Fruit fly (Drosophila melanogaster) whole organism, embryonic: ENCODE data around the gene tst.

Experiments used
- Adf1 ChIP-seq: fragments of 200-800 bp; sonication (Bioruptor generic); IDR thresholded peaks from 2 replicates; pipeline ENCODE4 v1.3.6; 2022; ENCODE audit warnings: missing biosample characterization, missing genetic modification characterization
- BEAF-32 ChIP-seq: fragments of 200-800 bp; sonication (Bioruptor generic); optimal IDR thresholded peaks from 3 replicates; lab custom pipeline; 2017; ENCODE audit warnings: missing biosample characterization, missing genetic modification characterization, mild to moderate bottlenecking, moderate library complexity, missing genetic modification reagents
- CG12942 ChIP-seq: fragments of 200-800 bp; sonication (Bioruptor generic); optimal IDR thresholded peaks from 3 replicates; lab custom pipeline; 2016; ENCODE audit warnings: missing biosample characterization, missing genetic modification characterization
- CG13424 ChIP-seq: fragments of 200-800 bp; sonication (Bioruptor generic); optimal IDR thresholded peaks from 2 replicates; lab custom pipeline; 2019; ENCODE audit warnings: missing biosample characterization, mild to moderate bottlenecking, missing genetic modification characterization, moderate library complexity
- CG15514 ChIP-seq: fragments of 200-800 bp; sonication (Bioruptor generic); optimal IDR thresholded peaks from 3 replicates; lab custom pipeline; 2017; ENCODE audit warnings: missing biosample characterization, missing genetic modification characterization, mild to moderate bottlenecking, moderate library complexity, missing genetic modification reagents
- CG15696 ChIP-seq: fragments of 200-800 bp; sonication (Bioruptor generic); optimal IDR thresholded peaks from 2 replicates; lab custom pipeline; 2019; ENCODE audit warnings: missing biosample characterization, mild to moderate bottlenecking, missing genetic modification characterization, moderate library complexity
- CG17361 ChIP-seq: fragments of 200-800 bp; sonication (Bioruptor generic); IDR thresholded peaks from 3 replicates; pipeline ENCODE4 v1.3.6; 2022; ENCODE audit warnings: missing biosample characterization, missing genetic modification characterization
- CG4424 ChIP-seq: fragments of 200-800 bp; sonication (Bioruptor generic); optimal IDR thresholded peaks from 3 replicates; lab custom pipeline; 2016; ENCODE audit warnings: missing biosample characterization, missing genetic modification characterization
- CG4730 ChIP-seq: fragments of 200-800 bp; sonication (Bioruptor generic); IDR thresholded peaks from 2 replicates; pipeline ENCODE4 v1.3.6; 2022; ENCODE audit warnings: missing biosample characterization, missing genetic modification characterization
- CG4820 ChIP-seq: fragments of 200-800 bp; sonication (Bioruptor generic); optimal IDR thresholded peaks from 3 replicates; lab custom pipeline; 2016; ENCODE audit warnings: missing biosample characterization, missing genetic modification characterization
- CG6791 ChIP-seq: fragments of 200-800 bp; sonication (Bioruptor generic); IDR thresholded peaks from 3 replicates; pipeline ENCODE4 v1.3.6; 2022; ENCODE audit warnings: missing biosample characterization, missing genetic modification characterization; ENCODE audit not compliant: partially characterized antibody
- CG7839 ChIP-seq: fragments of 200-800 bp; sonication (Bioruptor generic); optimal IDR thresholded peaks from 3 replicates; lab custom pipeline; 2018; ENCODE audit warnings: missing biosample characterization, mild to moderate bottlenecking, missing genetic modification characterization, moderate library complexity
- CG8765 ChIP-seq: fragments of 200-800 bp; sonication (Bioruptor generic); IDR thresholded peaks from 2 replicates; pipeline ENCODE4 v1.3.6; 2022; ENCODE audit warnings: missing biosample characterization, missing genetic modification characterization
- D19A ChIP-seq: fragments of 200-800 bp; optimal IDR thresholded peaks from 3 replicates; lab custom pipeline; 2019; ENCODE audit warnings: missing biosample characterization, mild to moderate bottlenecking, missing genetic modification characterization, moderate library complexity
- Dbx ChIP-seq: fragments of 200-800 bp; sonication (Bioruptor generic); IDR thresholded peaks from 3 replicates; pipeline ENCODE4 v1.3.6; 2022; ENCODE audit warnings: missing biosample characterization, missing genetic modification characterization
- Dfd ChIP-seq, 2 experiments: fragments of >200 bp; optimal IDR thresholded peaks; 2 replicates each; lab custom pipeline; 2017; ENCODE audit warnings: missing biosample characterization in 2 of 2, missing genetic modification characterization in 2 of 2
- E2f2 ChIP-seq: fragments of 200-800 bp; sonication (Bioruptor generic); IDR thresholded peaks from 2 replicates; pipeline ENCODE4 v1.3.6; 2022; ENCODE audit warnings: missing biosample characterization, missing genetic modification characterization
- Fer1 ChIP-seq: fragments of 200-800 bp; sonication (Bioruptor generic); optimal IDR thresholded peaks from 2 replicates; lab custom pipeline; 2017; ENCODE audit warnings: missing biosample characterization, mild to moderate bottlenecking, missing genetic modification characterization
- H15 ChIP-seq: fragments of 200-800 bp; sonication (Bioruptor generic); IDR thresholded peaks from 3 replicates; pipeline ENCODE4 v1.3.6; 2022; ENCODE audit warnings: missing biosample characterization, missing genetic modification characterization
- Hr51 ChIP-seq, 2 experiments: fragments of 200-800 bp; sonication (Bioruptor generic); optimal IDR thresholded peaks; 2 replicates in 1 of 2; 3 replicates in 1 of 2; lab custom pipeline; 2016 to 2018; ENCODE audit warnings: missing biosample characterization in 2 of 2, missing genetic modification characterization in 2 of 2, mild to moderate bottlenecking in 1 of 2, moderate library complexity in 1 of 2
- MTF-1 ChIP-seq: fragments of 200-800 bp; sonication (Bioruptor generic); optimal IDR thresholded peaks from 2 replicates; lab custom pipeline; 2018; ENCODE audit warnings: missing biosample characterization, mild to moderate bottlenecking, missing genetic modification characterization, borderline replicate concordance
- Myb ChIP-seq: fragments of 200-800 bp; sonication (Bioruptor generic); optimal IDR thresholded peaks from 2 replicates; lab custom pipeline; 2016; ENCODE audit warnings: missing biosample characterization, missing genetic modification characterization
- NC2α ChIP-seq: fragments of 200-800 bp; sonication (Bioruptor generic); optimal IDR thresholded peaks from 2 replicates; lab custom pipeline; 2016; ENCODE audit warnings: missing biosample characterization, missing genetic modification characterization
- NC2β ChIP-seq: fragments of 200-800 bp; sonication (Bioruptor generic); optimal IDR thresholded peaks from 2 replicates; lab custom pipeline; 2016; ENCODE audit warnings: missing biosample characterization, missing genetic modification characterization
- Nf-YC ChIP-seq: fragments of 200-800 bp; optimal IDR thresholded peaks from 3 replicates; lab custom pipeline; 2019; ENCODE audit warnings: missing biosample characterization, mild to moderate bottlenecking, missing genetic modification characterization, moderate library complexity
- Oli ChIP-seq: fragments of 200-800 bp; sonication (Bioruptor generic); optimal IDR thresholded peaks from 2 replicates; lab custom pipeline; 2018; ENCODE audit warnings: missing biosample characterization, mild to moderate bottlenecking, missing genetic modification characterization, moderate library complexity
- Sry-δ ChIP-seq: fragments of 200-800 bp; sonication (Bioruptor generic); optimal IDR thresholded peaks from 2 replicates; lab custom pipeline; 2016; ENCODE audit warnings: missing biosample characterization, missing genetic modification characterization
- Usf ChIP-seq: fragments of 200-800 bp; sonication (Bioruptor generic); optimal IDR thresholded peaks from 2 replicates; lab custom pipeline; 2017; ENCODE audit warnings: missing genotype, missing biosample characterization, missing genetic modification characterization
- bigmax ChIP-seq: fragments of 200-800 bp; sonication (Bioruptor generic); optimal IDR thresholded peaks from 2 replicates; lab custom pipeline; 2018; ENCODE audit warnings: missing biosample characterization, mild to moderate bottlenecking, missing genetic modification characterization
- bsh ChIP-seq, 2 experiments: fragments of 200-800 bp; sonication (Bioruptor generic); optimal IDR thresholded peaks; 2 replicates each; lab custom pipeline; 2017 to 2018; ENCODE audit warnings: mild to moderate bottlenecking in 2 of 2, missing biosample characterization in 2 of 2, missing genetic modification characterization in 2 of 2, moderate library complexity in 1 of 2
- croc ChIP-seq: fragments of 200-800 bp; sonication (Bioruptor generic); conservative IDR thresholded peaks from 3 replicates; pipeline ENCODE4 v1.3.6; 2022; ENCODE audit warnings: missing biosample characterization, missing genetic modification characterization
- da ChIP-seq: fragments of 200-800 bp; sonication (Bioruptor generic); optimal IDR thresholded peaks from 2 replicates; lab custom pipeline; 2016; ENCODE audit warnings: missing biosample characterization, missing genetic modification characterization
- danr ChIP-seq: fragments of 200-800 bp; sonication (Bioruptor generic); IDR thresholded peaks from 2 replicates; pipeline ENCODE4 v1.3.6; 2022; ENCODE audit warnings: missing biosample characterization, missing genetic modification characterization
- gcm ChIP-seq: fragments of 200-800 bp; sonication (Bioruptor generic); optimal IDR thresholded peaks from 2 replicates; lab custom pipeline; 2019; ENCODE audit warnings: missing biosample characterization, mild to moderate bottlenecking, missing genetic modification characterization, moderate library complexity
- gro ChIP-seq: fragments of 200-800 bp; sonication (Bioruptor generic); optimal IDR thresholded peaks from 2 replicates; lab custom pipeline; 2016; ENCODE audit warnings: missing biosample characterization, missing genetic modification characterization
- hbn ChIP-seq: fragments of 200-800 bp; sonication (Bioruptor generic); IDR thresholded peaks from 2 replicates; pipeline ENCODE4 v1.3.6; 2022; ENCODE audit warnings: missing biosample characterization, missing genetic modification characterization; ENCODE audit not compliant: partially characterized antibody
- insv ChIP-seq, 2 experiments: fragments of 200-800 bp; sonication (Bioruptor generic); optimal IDR thresholded peaks; 3 replicates each; lab custom pipeline; 2016 to 2018; ENCODE audit warnings: missing biosample characterization in 2 of 2, missing genetic modification characterization in 2 of 2
- jing ChIP-seq: fragments of 200-800 bp; sonication (Bioruptor generic); optimal IDR thresholded peaks from 2 replicates; lab custom pipeline; 2018; ENCODE audit warnings: missing biosample characterization, mild to moderate bottlenecking, missing genetic modification characterization
- jumu ChIP-seq: fragments of 200-800 bp; sonication (Bioruptor generic); optimal IDR thresholded peaks from 3 replicates; lab custom pipeline; 2016; ENCODE audit warnings: missing biosample characterization, missing genetic modification characterization
- ken ChIP-seq: fragments of 200-800 bp; sonication (Bioruptor generic); IDR thresholded peaks from 3 replicates; pipeline ENCODE4 v1.3.6; 2022; ENCODE audit warnings: missing biosample characterization, missing genetic modification characterization
- maf-S ChIP-seq: fragments of 200-800 bp; sonication (Bioruptor generic); optimal IDR thresholded peaks from 2 replicates; lab custom pipeline; 2016; ENCODE audit warnings: missing biosample characterization, missing genetic modification characterization
- org-1 ChIP-seq: fragments of 200-800 bp; sonication (Bioruptor generic); optimal IDR thresholded peaks from 2 replicates; lab custom pipeline; 2017; ENCODE audit warnings: missing biosample characterization, missing genetic modification characterization
- row ChIP-seq: fragments of 200-800 bp; sonication (Bioruptor generic); IDR thresholded peaks from 3 replicates; pipeline ENCODE4 v1.3.6; 2022; ENCODE audit warnings: missing biosample characterization, missing genetic modification characterization
- sob ChIP-seq: fragments of 200-800 bp; sonication (Bioruptor generic); IDR thresholded peaks from 2 replicates; pipeline ENCODE4 v1.3.6; 2022; ENCODE audit warnings: missing biosample characterization, missing genetic modification characterization
- tap ChIP-seq: fragments of 200-800 bp; optimal IDR thresholded peaks from 3 replicates; lab custom pipeline; 2019; ENCODE audit warnings: missing biosample characterization, mild to moderate bottlenecking, missing genetic modification characterization, moderate library complexity
- tll ChIP-seq, 2 experiments: fragments of 200-800 bp in 1 of 2; fragments of >200 bp in 1 of 2; sonication (Bioruptor generic) in 1 of 2; optimal IDR thresholded peaks; 2 replicates each; lab custom pipeline; 2017 to 2019; ENCODE audit warnings: missing biosample characterization in 2 of 2, missing genetic modification characterization in 2 of 2, mild to moderate bottlenecking in 1 of 2, moderate library complexity in 1 of 2
- unpg ChIP-seq: fragments of 200-800 bp; sonication (Bioruptor generic); optimal IDR thresholded peaks from 3 replicates; lab custom pipeline; 2018; ENCODE audit warnings: missing biosample characterization, mild to moderate bottlenecking, missing genetic modification characterization, moderate library complexity
- usp ChIP-seq: fragments of >200 bp; optimal IDR thresholded peaks from 2 replicates; lab custom pipeline; 2017; ENCODE audit warnings: missing biosample characterization, missing genetic modification characterization
- zen2 ChIP-seq: fragments of 200-800 bp; sonication (Bioruptor generic); IDR thresholded peaks from 3 replicates; pipeline ENCODE4 v1.3.6; 2022; ENCODE audit warnings: missing biosample characterization, missing genetic modification characterization; ENCODE audit not compliant: partially characterized antibody

The tst gene

dm6 chr3R:23767417-23767853, 5.2 kb downstream of the tst start, which contains the start of the genes CG10214 and CG10375:
TSS of gene CG10214 (minus strand) at chr3R:23767488.
TSS of gene CG10375 (plus strand) at chr3R:23767712.
- peak; percentile 43; the same call in 1 of the 3 replicates for TF ChIP-seq ken (GFP tag; lab: Robert Waterston, UW)
- TF ChIP-seq org-1 (GFP tag; lab: Kevin White, UChicago) = no peak
- peak; percentile 79 for TF ChIP-seq CG17361 (GFP tag; lab: Robert Waterston, UW)
- peak; percentile 83 for TF ChIP-seq NC2β (GFP tag; lab: Kevin White, UChicago)
- peak in 1 of 2 experiments; percentile 76 for TF ChIP-seq bsh (GFP tag; optimal IDR thresholded peaks at IDR 0.05; lab: Kevin White, UChicago)
- TF ChIP-seq tap (tag; lab: Kevin White, UChicago) = peak; percentile 58
- no peak for TF ChIP-seq Dfd (GFP tag; optimal IDR thresholded peaks at IDR 0.05; lab: Kevin White, UChicago)
- peak; percentile 73; the same call in 1 of the 2 replicates for TF ChIP-seq sob (GFP tag; lab: Robert Waterston, UW)
- peak; percentile 72 for TF ChIP-seq BEAF-32
- TF ChIP-seq CG7839 (tag; lab: Kevin White, UChicago) = peak; percentile 71
- no peak for TF ChIP-seq CG6791 (GFP tag; lab: Robert Waterston, UW)
- peak; percentile 84 for TF ChIP-seq jumu (GFP tag; lab: Kevin White, UChicago)
- peak; percentile 78 for TF ChIP-seq Sry-δ
- no peak for TF ChIP-seq H15 (GFP tag; lab: Robert Waterston, UW)
- peak; percentile 53 for TF ChIP-seq Nf-YC (tag; lab: Kevin White, UChicago)
- peak; percentile 35 for TF ChIP-seq Oli (tag; lab: Kevin White, UChicago)
- TF ChIP-seq MTF-1 (GFP tag; lab: Kevin White, UChicago) = no peak
- peak in 1 of 2 experiments; percentile 45 for TF ChIP-seq insv (GFP tag; optimal IDR thresholded peaks at IDR 0.05; lab: Kevin White, UChicago)
- peak; percentile 71 for TF ChIP-seq da
- no peak for TF ChIP-seq usp (GFP tag; lab: Kevin White, UChicago)
- TF ChIP-seq Adf1 (GFP tag; lab: Robert Waterston, UW) = no peak; the same call in 1 of the 2 replicates
- peak; percentile 85 for TF ChIP-seq row (GFP tag; lab: Robert Waterston, UW)
- TF ChIP-seq CG15696 (tag; lab: Kevin White, UChicago) = peak; percentile 52
- TF ChIP-seq Dbx (GFP tag; lab: Robert Waterston, UW) = peak; percentile 73; the same call in 2 of the 3 replicates
- TF ChIP-seq zen2 (GFP tag; lab: Robert Waterston, UW) = no peak
- peak in 1 of 2 experiments; percentile 68 for TF ChIP-seq Hr51 (GFP tag; optimal IDR thresholded peaks at IDR 0.05; lab: Kevin White, UChicago)
- no peak for TF ChIP-seq Usf (GFP tag; lab: Kevin White, UChicago)
- TF ChIP-seq CG8765 (GFP tag; lab: Robert Waterston, UW) = 0 out of 2 replicates have a peak, but pooled peaks have one; percentile 29
- TF ChIP-seq unpg = peak; percentile 76
- TF ChIP-seq D19A (tag; lab: Kevin White, UChicago) = no peak
- peak; percentile 41 for TF ChIP-seq gcm (GFP tag; lab: Kevin White, UChicago)
- TF ChIP-seq CG12942 (GFP tag; lab: Kevin White, UChicago) = peak; percentile 76
- peak in 1 of 2 experiments; percentile 14 for TF ChIP-seq tll (GFP tag; optimal IDR thresholded peaks at IDR 0.05; lab: Kevin White, UChicago)
- TF ChIP-seq CG13424 (tag; lab: Kevin White, UChicago) = peak; percentile 68
- TF ChIP-seq CG4820 (GFP tag; lab: Kevin White, UChicago) = peak; percentile 70
- TF ChIP-seq E2f2 = peak; percentile 69
- TF ChIP-seq CG4730 = no peak
- TF ChIP-seq jing (GFP tag; lab: Kevin White, UChicago) = no peak
- TF ChIP-seq NC2α (GFP tag; lab: Kevin White, UChicago) = peak; percentile 67
- no peak for TF ChIP-seq croc (GFP tag; lab: Robert Waterston, UW)
- TF ChIP-seq CG15514 (GFP tag; lab: Kevin White, UChicago) = peak; percentile 72
- TF ChIP-seq danr = 0 out of 2 replicates have a peak, but pooled peaks have one; percentile 23
- peak; percentile 82 for TF ChIP-seq Fer1
- peak; percentile 80 for TF ChIP-seq gro (GFP tag; lab: Kevin White, UChicago)
- peak; percentile 37 for TF ChIP-seq bigmax (GFP tag; lab: Kevin White, UChicago)
- peak; percentile 74 for TF ChIP-seq maf-S (GFP tag; lab: Kevin White, UChicago)
- peak; percentile 34; the same call in 1 of the 2 replicates for TF ChIP-seq hbn (GFP tag; lab: Robert Waterston, UW)
- peak; percentile 85 for TF ChIP-seq Myb (GFP tag; lab: Kevin White, UChicago)
- TF ChIP-seq CG4424 = peak; percentile 75
